Fruit fly (Drosophila melanogaster): ENCODE data around the gene Ibf2.

DNA sequence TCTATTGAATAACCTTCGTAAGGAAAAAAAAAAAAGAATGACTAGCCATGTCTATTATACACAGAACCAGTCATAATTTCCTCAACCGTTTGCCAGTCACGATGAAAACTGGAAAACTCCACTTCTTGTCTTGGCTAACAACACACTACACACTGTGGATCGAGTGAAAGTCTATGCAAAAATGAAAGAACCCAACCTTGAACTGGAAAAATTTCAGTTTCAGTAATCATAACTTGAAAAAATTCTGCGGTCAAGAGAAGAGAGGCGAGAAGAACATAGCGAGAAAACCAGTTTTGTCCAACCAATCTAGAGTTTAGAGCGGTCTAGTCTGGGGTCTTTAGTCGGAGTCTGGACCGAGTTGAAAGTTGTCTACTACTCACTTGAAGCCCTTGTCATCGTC, 40.7 kb downstream of the Ibf2 start:
- no peak for TF ChIP-seq CG32121 (GFP tag; IDR thresholded peaks at IDR 0.05)
- TF ChIP-seq CG34367 (tag; optimal IDR thresholded peaks at IDR 0.05): no peak
- TF ChIP-seq fd96Ca (GFP tag; IDR thresholded peaks at IDR 0.05): no peak
- TF ChIP-seq gl (tag; optimal IDR thresholded peaks at IDR 0.05): no peak
- TF ChIP-seq CG9948 (tag; optimal IDR thresholded peaks at IDR 0.05): no peak

Measured in whole organism, pupa.